Worm (Caenorhabditis elegans) whole organism, L1 larva: ENCODE measurements around the gene dct-7.

Source experiments
- ama-1 ChIP-seq: fragments of 150-350 bp; optimal IDR thresholded peaks from 2 replicates; lab custom pipeline; 2014
- efl-3 ChIP-seq: fragments of 200-800 bp; sonication (Bioruptor generic); optimal IDR thresholded peaks from 2 replicates; lab custom pipeline; 2018; ENCODE audit warnings: mild to moderate bottlenecking, missing genetic modification characterization, missing compliant biosample characterization
- egl-13 ChIP-seq: sonication (generic microtip); optimal IDR thresholded peaks from 2 replicates; lab custom pipeline; 2016; ENCODE audit warnings: missing genotype, missing genetic modification reagents, missing genetic modification characterization, missing compliant biosample characterization
- egl-27 ChIP-seq, 2 experiments: fragments of 150-350 bp in 1 of 2; sonication (generic microtip); optimal IDR thresholded peaks; 3 replicates each; lab custom pipeline; 2017 to 2018; ENCODE audit warnings: missing biosample characterization in 2 of 2, missing genetic modification characterization in 2 of 2, missing genetic modification reagents in 2 of 2
- elt-3 ChIP-seq, 6 experiments: fragments of 150-350 bp in 1 of 6; sonication (generic microtip); optimal IDR thresholded peaks; 2 replicates each; lab custom pipeline; 2017 to 2018; ENCODE audit warnings: missing biosample characterization in 6 of 6, missing genetic modification characterization in 6 of 6, inconsistent platforms in 1 of 6
- mdl-1 ChIP-seq, 2 experiments: fragments of 150-350 bp; optimal IDR thresholded peaks; 2 replicates each; lab custom pipeline; 2014 to 2017; ENCODE audit warnings: missing biosample characterization in 2 of 2, missing genetic modification characterization in 2 of 2, inconsistent platforms in 1 of 2
- nhr-28 ChIP-seq: fragments of 150-350 bp; optimal IDR thresholded peaks from 2 replicates; lab custom pipeline; 2014; ENCODE audit warnings: missing biosample characterization, missing genetic modification characterization
- nhr-77 ChIP-seq: fragments of 150-350 bp; optimal IDR thresholded peaks from 2 replicates; lab custom pipeline; 2014; ENCODE audit warnings: missing biosample characterization, missing genetic modification characterization
- sptf-1 ChIP-seq: fragments of 150-350 bp; optimal IDR thresholded peaks from 2 replicates; lab custom pipeline; 2014; ENCODE audit warnings: missing biosample characterization, missing genetic modification characterization
- unc-30 ChIP-seq: sonication (generic microtip); optimal IDR thresholded peaks from 2 replicates; lab custom pipeline; 2017; ENCODE audit warnings: missing biosample characterization, missing genetic modification characterization
- unc-62 ChIP-seq: fragments of 150-350 bp; optimal IDR thresholded peaks from 2 replicates; lab custom pipeline; 2014; ENCODE audit warnings: missing biosample characterization, missing genetic modification reagents, missing genetic modification characterization
- unc-86 ChIP-seq: sonication (generic microtip); optimal IDR thresholded peaks from 2 replicates; lab custom pipeline; 2016; ENCODE audit warnings: missing genetic modification characterization, missing compliant biosample characterization

DNA sequence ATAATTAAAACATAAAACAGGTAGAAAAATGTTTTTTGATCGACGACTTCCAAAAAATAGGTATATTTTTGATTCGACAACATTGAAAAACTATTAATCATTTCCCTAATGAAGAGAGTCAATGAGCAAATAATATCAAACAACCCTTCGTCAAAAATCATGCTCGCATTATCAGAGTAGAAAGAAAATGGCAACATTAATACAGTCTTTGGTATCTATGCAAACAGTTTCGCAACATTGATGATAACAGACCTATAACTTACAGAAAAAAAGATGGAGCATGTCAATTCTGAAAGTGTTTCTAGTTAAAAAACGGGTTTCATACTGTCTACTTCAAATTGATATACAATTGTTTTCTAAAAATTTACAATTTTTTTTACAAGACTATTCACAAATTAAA is 5.4 kb downstream of the dct-7 start:
- TF ChIP-seq elt-3 (tag; optimal IDR thresholded peaks at IDR 0.05; lab: Kevin White, UChicago) = no peak
- TF ChIP-seq nhr-77 (tag; lab: Kevin White, UChicago) = no peak
- no peak for TF ChIP-seq nhr-28 (tag; lab: Kevin White, UChicago)
- no peak for TF ChIP-seq unc-30 (tag; lab: Kevin White, UChicago)
- TF ChIP-seq sptf-1 (tag; lab: Kevin White, UChicago) = no peak
- no peak for TF ChIP-seq egl-27 (tag; optimal IDR thresholded peaks at IDR 0.05; lab: Kevin White, UChicago)
- TF ChIP-seq unc-62 (GFP tag; lab: Kevin White, UChicago) = no peak
- TF ChIP-seq ama-1 (lab: Kevin White, UChicago) = no peak
- no peak for TF ChIP-seq unc-86 (tag; lab: Kevin White, UChicago)
- no peak for TF ChIP-seq efl-3
- TF ChIP-seq mdl-1 (tag; optimal IDR thresholded peaks at IDR 0.05; lab: Kevin White, UChicago) = no peak
- TF ChIP-seq egl-13 (tag; lab: Kevin White, UChicago) = no peak
